Worm (Caenorhabditis elegans) whole organism, early embryonic: ENCODE results near the gene srbc-31.
"Not testable (repeated sequence)": the region's sequence is repeated elsewhere in the genome, so short reads cannot be mapped to it uniquely, and the experiment has no call there.

Experiments used
- B0310.2 ChIP-seq: sonication (generic microtip); optimal IDR thresholded peaks from 2 replicates; lab custom pipeline; 2016; ENCODE audit warnings: mild to moderate bottlenecking, missing genetic modification characterization, missing compliant biosample characterization
- F13C5.2 ChIP-seq: sonication (generic microtip); optimal IDR thresholded peaks from 2 replicates; lab custom pipeline; 2017; ENCODE audit warnings: mild to moderate bottlenecking, missing genetic modification characterization, inconsistent platforms, missing compliant biosample characterization
- aly-1 ChIP-seq: sonication (generic microtip); optimal IDR thresholded peaks from 2 replicates; lab custom pipeline; 2016; ENCODE audit warnings: missing genetic modification characterization, missing compliant biosample characterization
- ama-1 ChIP-seq: fragments of 150-350 bp; optimal IDR thresholded peaks from 2 replicates; lab custom pipeline; 2014
- ceh-13 ChIP-seq: fragments of 200-800 bp; sonication (Bioruptor generic); optimal IDR thresholded peaks from 2 replicates; lab custom pipeline; 2018; ENCODE audit warnings: mild to moderate bottlenecking, missing genetic modification characterization, missing compliant biosample characterization
- ceh-36 ChIP-seq: sonication (generic microtip); optimal IDR thresholded peaks from 2 replicates; lab custom pipeline; 2016; ENCODE audit warnings: missing genetic modification characterization, inconsistent platforms, missing compliant biosample characterization
- ets-7 ChIP-seq: sonication (generic microtip); optimal IDR thresholded peaks from 2 replicates; lab custom pipeline; 2016; ENCODE audit warnings: missing genotype, missing genetic modification characterization, missing compliant biosample characterization
- flt-1 ChIP-seq: fragments of 200-800 bp; sonication (Bioruptor generic); IDR thresholded peaks from 2 replicates; pipeline ENCODE4 v1.3.6; 2022; ENCODE audit warnings: missing genetic modification characterization, missing compliant biosample characterization
- hmbx-1 ChIP-seq: sonication (generic microtip); optimal IDR thresholded peaks from 2 replicates; lab custom pipeline; 2016; ENCODE audit warnings: mild to moderate bottlenecking, missing genetic modification characterization, missing compliant biosample characterization
- hmg-4 ChIP-seq: fragments of 200-800 bp; sonication (Bioruptor generic); optimal IDR thresholded peaks from 2 replicates; lab custom pipeline; 2018; ENCODE audit warnings: mild to moderate bottlenecking, missing genetic modification characterization, missing compliant biosample characterization
- hnd-1 ChIP-seq: sonication (generic microtip); optimal IDR thresholded peaks from 2 replicates; lab custom pipeline; 2016; ENCODE audit warnings: missing genetic modification characterization, missing compliant biosample characterization
- pes-1 ChIP-seq: fragments of 200-800 bp; sonication (Bioruptor generic); IDR thresholded peaks from 2 replicates; pipeline ENCODE4 v1.3.6; 2022; ENCODE audit warnings: missing genetic modification reagents, missing genetic modification characterization, missing compliant biosample characterization
- scrt-1 ChIP-seq: fragments of 200-800 bp; sonication (Bioruptor generic); IDR thresholded peaks from 2 replicates; pipeline ENCODE4 v1.3.6; 2022; ENCODE audit warnings: missing genetic modification characterization, missing compliant biosample characterization
- sea-1 ChIP-seq: fragments of 200-800 bp; sonication (Bioruptor generic); conservative IDR thresholded peaks from 2 replicates; pipeline ENCODE4 v1.3.6; 2022; ENCODE audit warnings: missing genetic modification characterization, missing compliant biosample characterization
- tbx-11 ChIP-seq: fragments of 200-800 bp; sonication (Bioruptor generic); IDR thresholded peaks from 2 replicates; pipeline ENCODE4 v1.3.6; 2022; ENCODE audit warnings: missing genetic modification characterization, missing compliant biosample characterization
- tbx-37 ChIP-seq: fragments of 200-800 bp; sonication (Bioruptor generic); conservative IDR thresholded peaks from 2 replicates; pipeline ENCODE4 v1.3.6; 2022; ENCODE audit warnings: missing genetic modification reagents, missing genetic modification characterization, missing compliant biosample characterization
- tra-4 ChIP-seq: sonication (generic microtip); optimal IDR thresholded peaks from 2 replicates; lab custom pipeline; 2017; ENCODE audit warnings: missing genetic modification characterization, missing compliant biosample characterization

srbc-31 gene

ce11 chrV:3507691-3508090, 30.3 kb upstream of the srbc-31 start, which contains the start of gene str-225:
TSS of gene str-225 (plus strand) at chrV:3507822.
- TF ChIP-seq hnd-1 (no peak), ama-1 (lab: Kevin White, UChicago) (no peak), tbx-37 (GFP tag; lab: Robert Waterston, UW) (no peak), aly-1 (tag; lab: Kevin White, UChicago) (no peak), scrt-1 (no peak), ceh-36 (tag; lab: Kevin White, UChicago) (no peak), F13C5.2 (tag; lab: Kevin White, UChicago) (no peak), pes-1 (GFP tag; lab: Robert Waterston, UW) (no peak), ets-7 (tag; lab: Kevin White, UChicago) (no peak), sea-1 (no peak), B0310.2 (tag; lab: Kevin White, UChicago) (no peak), tra-4 (tag; lab: Kevin White, UChicago) (no peak), hmbx-1 (tag; lab: Kevin White, UChicago) (no peak), tbx-11 (GFP tag; lab: Robert Waterston, UW) (no peak), hmg-4 (no peak), ceh-13 (GFP tag; lab: Kevin White, UChicago) (no peak)

- not testable (repeated sequence) for TF ChIP-seq hmg-4; sea-1; ets-7 (tag; lab: Kevin White, UChicago)
These were observed 28.9 kb upstream of the srbc-31 start, which contains the start of gene ugt-64 for ce11 chrV:3506252-3506651. TSS of gene ugt-64 (minus strand) at chrV:3506352.

- TF ChIP-seq B0310.2 (tag; lab: Kevin White, UChicago): no peak
- no peak for TF ChIP-seq hmg-4
- TF ChIP-seq pes-1 (GFP tag; lab: Robert Waterston, UW): no peak
- no peak for TF ChIP-seq ceh-13 (GFP tag; lab: Kevin White, UChicago)
- TF ChIP-seq tbx-37 (GFP tag; lab: Robert Waterston, UW): no peak
- no peak for TF ChIP-seq scrt-1
- TF ChIP-seq ceh-36 (tag; lab: Kevin White, UChicago): no peak
- TF ChIP-seq hmbx-1 (tag; lab: Kevin White, UChicago): no peak
- no peak for TF ChIP-seq tra-4 (tag; lab: Kevin White, UChicago)
- TF ChIP-seq ets-7 (tag; lab: Kevin White, UChicago): no peak
- TF ChIP-seq hnd-1: no peak
- no peak for TF ChIP-seq sea-1
- no peak for TF ChIP-seq ama-1 (lab: Kevin White, UChicago)
- no peak for TF ChIP-seq flt-1 (GFP tag; lab: Robert Waterston, UW)
- TF ChIP-seq tbx-11 (GFP tag; lab: Robert Waterston, UW): no peak
These were observed 28.3 kb upstream of the srbc-31 start for ce11 chrV:3505745-3506144.

- TF ChIP-seq pes-1 (GFP tag; lab: Robert Waterston, UW): no peak
- no peak for TF ChIP-seq ets-7 (tag; lab: Kevin White, UChicago)
- TF ChIP-seq hnd-1: no peak
These were observed 24.6 kb upstream of the srbc-31 start, which contains the start of the genes C07G3.8 and C07G3.10 for ce11 chrV:3502038-3502437. TSS of gene C07G3.8 (minus strand) at chrV:3502138. TSS of gene C07G3.10 (plus strand) at chrV:3502307.

- TF ChIP-seq ama-1 (lab: Kevin White, UChicago) (no peak), tbx-11 (GFP tag; lab: Robert Waterston, UW) (no peak), flt-1 (GFP tag; lab: Robert Waterston, UW) (no peak), sea-1 (no peak), hmbx-1 (tag; lab: Kevin White, UChicago) (no peak), aly-1 (tag; lab: Kevin White, UChicago) (no peak), B0310.2 (tag; lab: Kevin White, UChicago) (no peak), tbx-37 (GFP tag; lab: Robert Waterston, UW) (no peak), pes-1 (GFP tag; lab: Robert Waterston, UW) (no peak), hmg-4 (no peak), ets-7 (tag; lab: Kevin White, UChicago) (no peak), ceh-13 (GFP tag; lab: Kevin White, UChicago) (no peak), scrt-1 (no peak), ceh-36 (tag; lab: Kevin White, UChicago) (no peak), hnd-1 (no peak), tra-4 (tag; lab: Kevin White, UChicago) (no peak), F13C5.2 (tag; lab: Kevin White, UChicago) (no peak)
These were observed 19.5 kb upstream of the srbc-31 start, which contains the start of gene C07G3.15 for ce11 chrV:3496880-3497279. TSS of gene C07G3.15 (minus strand) at chrV:3496980.

ce11 chrV:3490435-3490834, 13.0 kb upstream of the srbc-31 start, which contains the start of gene srbc-36:
TSS of gene srbc-36 (minus strand) at chrV:3490535.
- TF ChIP-seq hmbx-1 (tag; lab: Kevin White, UChicago) (no peak), scrt-1 (no peak), ets-7 (tag; lab: Kevin White, UChicago) (no peak)

ce11 chrV:3486857-3487256, 9.5 kb upstream of the srbc-31 start, which contains the start of gene srbc-32:
TSS of gene srbc-32 (minus strand) at chrV:3486957.
- TF ChIP-seq ets-7 (tag; lab: Kevin White, UChicago): no peak
- no peak for TF ChIP-seq B0310.2 (tag; lab: Kevin White, UChicago)
- TF ChIP-seq sea-1: no peak
- no peak for TF ChIP-seq ceh-13 (GFP tag; lab: Kevin White, UChicago)
- no peak for TF ChIP-seq aly-1 (tag; lab: Kevin White, UChicago)
- no peak for TF ChIP-seq ceh-36 (tag; lab: Kevin White, UChicago)
- TF ChIP-seq flt-1 (GFP tag; lab: Robert Waterston, UW): no peak
- TF ChIP-seq ama-1 (lab: Kevin White, UChicago): no peak
- no peak for TF ChIP-seq hmg-4
- no peak for TF ChIP-seq hnd-1
- TF ChIP-seq tra-4 (tag; lab: Kevin White, UChicago): no peak
- TF ChIP-seq hmbx-1 (tag; lab: Kevin White, UChicago): no peak
- TF ChIP-seq tbx-11 (GFP tag; lab: Robert Waterston, UW): no peak
- TF ChIP-seq pes-1 (GFP tag; lab: Robert Waterston, UW): no peak
